Worm (Caenorhabditis elegans) whole organism, midembryonic: ENCODE data around the gene idpb-1.

Experiments
- cog-1 ChIP-seq: sonication (generic microtip); optimal IDR thresholded peaks from 2 replicates; lab custom pipeline; 2016; ENCODE audit warnings: missing genetic modification characterization, missing compliant biosample characterization
- ztf-29 ChIP-seq: fragments of 200-800 bp; sonication (Bioruptor generic); IDR thresholded peaks from 2 replicates; pipeline ENCODE4 v1.3.6; 2022; ENCODE audit warnings: missing genetic modification reagents, missing genetic modification characterization, missing compliant biosample characterization

DNA sequence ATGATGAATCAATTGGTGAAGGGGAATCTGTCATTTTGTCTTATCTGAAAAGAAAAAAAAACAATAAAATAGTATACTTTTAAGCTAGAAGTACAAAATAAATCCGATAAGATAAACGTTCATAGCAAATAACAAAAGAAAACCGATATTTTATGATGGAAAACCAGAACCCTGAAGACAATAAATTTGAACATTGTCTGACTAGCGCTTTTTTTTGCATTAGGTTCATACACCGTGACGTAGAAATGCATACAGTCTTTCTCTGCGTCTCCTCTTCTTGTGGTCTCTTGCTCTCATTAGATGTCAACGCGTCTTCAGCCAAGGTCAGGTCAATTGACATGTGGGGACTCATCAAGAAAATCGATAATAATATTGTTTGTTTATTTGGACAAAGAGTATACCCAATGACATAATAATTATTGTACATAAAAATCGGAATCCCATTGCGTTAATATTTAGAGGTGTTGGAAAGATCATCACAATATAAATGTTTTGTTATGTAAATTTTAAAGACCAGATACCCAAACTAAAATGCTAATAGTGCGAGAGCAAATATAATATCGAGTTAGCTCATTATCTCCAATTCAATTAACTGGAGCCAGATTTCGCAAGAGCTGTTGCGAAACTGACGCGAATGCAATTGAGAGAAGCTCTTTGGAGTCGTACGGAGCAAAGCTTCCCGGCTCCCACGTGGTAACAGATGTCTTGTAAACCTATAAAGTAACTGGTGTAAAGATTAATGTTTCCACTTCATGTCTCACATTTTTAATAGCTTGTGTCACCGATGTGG lies 20.5 kb upstream of the idpb-1 start, which contains the start of gene dsh-2:
- TF ChIP-seq cog-1 (tag; lab: Kevin White, UChicago) (no peak), ztf-29 (GFP tag; lab: Robert Waterston, UW) (no peak)
